Worm (Caenorhabditis elegans) whole organism, midembryonic: Measurements from ENCODE around the gene C06A8.8.

Experiments
- cog-1 ChIP-seq: sonication (generic microtip); optimal IDR thresholded peaks from 2 replicates; lab custom pipeline; 2016; ENCODE audit warnings: missing genetic modification characterization, missing compliant biosample characterization
- flt-1 ChIP-seq: fragments of 200-800 bp; sonication (Bioruptor generic); IDR thresholded peaks from 2 replicates; pipeline ENCODE4 v1.3.6; 2022; ENCODE audit warnings: missing genetic modification characterization, missing compliant biosample characterization
- med-1 ChIP-seq: sonication (generic microtip); optimal IDR thresholded peaks from 2 replicates; lab custom pipeline; 2017; ENCODE audit warnings: missing genetic modification characterization, mild to moderate bottlenecking, missing compliant biosample characterization, antibody characterized with exemption, missing genetic modification reagents; ENCODE audit not compliant: insufficient read depth
- ref-1 ChIP-seq: fragments of 200-800 bp; sonication (Bioruptor generic); conservative IDR thresholded peaks from 2 replicates; pipeline ENCODE4 v1.3.6; 2022; ENCODE audit warnings: missing genetic modification reagents, missing genetic modification characterization, missing compliant biosample characterization
- tab-1 ChIP-seq: fragments of 200-800 bp; sonication (Bioruptor generic); IDR thresholded peaks from 2 replicates; pipeline ENCODE4 v1.3.6; 2022; ENCODE audit warnings: missing genetic modification characterization, missing compliant biosample characterization

DNA sequence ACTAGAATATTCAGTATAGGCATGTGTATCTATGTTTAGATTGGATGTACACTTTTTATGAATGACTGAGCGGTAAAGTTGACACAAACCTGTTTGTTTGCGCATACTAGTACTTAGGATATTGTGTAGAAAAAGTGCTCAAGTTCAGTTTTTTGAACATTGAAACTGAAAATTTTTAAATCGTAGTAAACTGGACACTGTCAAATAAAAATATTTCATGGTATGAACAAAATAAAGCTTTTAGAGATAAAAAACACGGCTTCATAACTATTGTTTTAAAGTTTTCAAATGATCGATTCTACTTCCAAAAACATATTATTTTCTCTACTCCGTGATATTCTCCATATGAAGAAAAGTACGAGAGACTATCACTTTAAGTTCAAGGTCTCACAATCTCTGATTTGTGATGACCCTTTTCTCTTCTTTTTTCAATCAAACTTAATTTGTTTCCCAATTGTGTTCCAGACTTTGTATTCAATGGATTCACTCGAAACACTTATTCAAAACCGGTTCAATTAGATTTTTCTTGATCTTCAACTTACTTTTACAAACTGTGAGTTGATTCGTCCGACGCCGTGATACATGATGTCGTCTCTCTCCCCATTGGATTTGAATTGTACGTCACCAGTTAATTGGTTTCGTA is 19.7 kb upstream of the C06A8.8 start:
- no peak for TF ChIP-seq med-1 (GFP tag; lab: Kevin White, UChicago)
- TF ChIP-seq flt-1 (GFP tag; lab: Robert Waterston, UW), result no peak
- TF ChIP-seq tab-1 (GFP tag; lab: Robert Waterston, UW), result no peak
- no peak for TF ChIP-seq cog-1
- TF ChIP-seq ref-1 (GFP tag; lab: Robert Waterston, UW), result no peak
